Fruit fly (Drosophila melanogaster): ENCODE measurements around the gene CIAPIN1.

dm6 chr2L:14995594-14996463, 42.8 kb downstream of the CIAPIN1 start:
- TF ChIP-seq toy (GFP tag; IDR thresholded peaks at IDR 0.05) (peak; percentile 68), CG8281 (tag; optimal IDR thresholded peaks at IDR 0.05) (peak; percentile 98), ham (GFP tag; IDR thresholded peaks at IDR 0.05) (peak; percentile 44), CG7556 (GFP tag; optimal IDR thresholded peaks at IDR 0.05) (peak; percentile 92), Oaz (GFP tag; IDR thresholded peaks at IDR 0.05) (peak; percentile 86), CG16779 (GFP tag; IDR thresholded peaks at IDR 0.05) (no peak; the same call in 1 of the 2 replicates)
